Fruit fly (Drosophila melanogaster): ENCODE results near the gene CG42371.

CG42371 gene

DNA sequence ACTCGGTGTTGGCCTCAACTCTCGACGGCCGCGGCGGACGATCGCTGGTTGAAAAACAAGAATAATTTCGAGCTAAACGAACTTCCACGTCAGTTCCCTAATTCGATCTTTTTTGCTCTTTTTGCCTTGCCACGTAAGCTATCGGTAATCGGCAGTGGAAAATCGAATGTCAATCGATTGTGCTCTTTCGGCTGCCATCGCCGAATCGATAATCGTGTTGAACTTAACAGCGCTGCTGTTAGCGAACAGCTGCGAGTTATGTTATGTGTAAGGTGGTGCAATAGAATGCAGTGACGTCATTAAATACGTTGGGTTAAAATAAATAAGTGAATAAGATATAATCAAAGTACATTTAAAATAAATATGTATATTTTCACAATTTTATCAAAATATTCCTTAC is 19.7 kb upstream of the CG42371 start, which contains the start of gene Sec24CD (continued):
- no peak for TF ChIP-seq HHEX (GFP tag; optimal IDR thresholded peaks at IDR 0.05)
- TF ChIP-seq sd (tag; optimal IDR thresholded peaks at IDR 0.05), result no peak
- TF ChIP-seq CG1603 (tag; optimal IDR thresholded peaks at IDR 0.05), result no peak
- peak; percentile 52 for TF ChIP-seq CG12391 (tag; optimal IDR thresholded peaks at IDR 0.05)
- no peak for TF ChIP-seq CG4404 (GFP tag; IDR thresholded peaks at IDR 0.05)
- TF ChIP-seq croc (GFP tag; conservative IDR thresholded peaks at IDR 0.05), result no peak
- TF ChIP-seq Hsf (GFP tag; optimal IDR thresholded peaks at IDR 0.05), result no peak
- TF ChIP-seq Atf-2 (GFP tag; optimal IDR thresholded peaks at IDR 0.05), result no peak
- no peak for TF ChIP-seq Meics (GFP tag; optimal IDR thresholded peaks at IDR 0.05)
- no peak for TF ChIP-seq psq (GFP tag; optimal IDR thresholded peaks at IDR 0.05)
- peak; percentile 39 for TF ChIP-seq HmgZ (tag; optimal IDR thresholded peaks at IDR 0.05)
- TF ChIP-seq vfl (GFP tag; optimal IDR thresholded peaks at IDR 0.05), result no peak
- no peak for TF ChIP-seq CG14441 (GFP tag; IDR thresholded peaks at IDR 0.05)
- TF ChIP-seq chm (GFP tag; IDR thresholded peaks at IDR 0.05), result no peak
- TF ChIP-seq Chrac-16 (GFP tag; optimal IDR thresholded peaks at IDR 0.05), result no peak
- no peak for TF ChIP-seq CG13123 (GFP tag; optimal IDR thresholded peaks at IDR 0.05)
- TF ChIP-seq Abd-B (GFP tag; optimal IDR thresholded peaks at IDR 0.05), result no peak
- no peak for TF ChIP-seq cg (GFP tag; optimal IDR thresholded peaks at IDR 0.05)
- TF ChIP-seq Dfd (GFP tag; optimal IDR thresholded peaks at IDR 0.05), result no peak
- TF ChIP-seq CG16813 (GFP tag; IDR thresholded peaks at IDR 0.05; ENCODE audit: partially characterized antibody), result peak; percentile 84
- peak; percentile 66 for TF ChIP-seq inv (GFP tag; IDR thresholded peaks at IDR 0.05; ENCODE audit: partially characterized antibody)
- no peak for TF ChIP-seq tll (GFP tag; optimal IDR thresholded peaks at IDR 0.05)
- no peak for TF ChIP-seq Ets65A (GFP tag)
- no peak for TF ChIP-seq NFAT (GFP tag; IDR thresholded peaks at IDR 0.05)
- TF ChIP-seq tin (GFP tag; optimal IDR thresholded peaks at IDR 0.05), result no peak
- TF ChIP-seq CG16779 (GFP tag; IDR thresholded peaks at IDR 0.05), result no peak
- TF ChIP-seq nmo (GFP tag; optimal IDR thresholded peaks at IDR 0.05), result peak; percentile 22
- TF ChIP-seq z (GFP tag; IDR thresholded peaks at IDR 0.05), result no peak
- TF ChIP-seq crol (GFP tag; IDR thresholded peaks at IDR 0.05), result no peak
- TF ChIP-seq odd (GFP tag; optimal IDR thresholded peaks at IDR 0.05), result no peak
- no peak for TF ChIP-seq dmrt11E (tag; optimal IDR thresholded peaks at IDR 0.05)
- TF ChIP-seq BtbVII (GFP tag; optimal IDR thresholded peaks at IDR 0.05), result no peak
- TF ChIP-seq hbn (GFP tag; IDR thresholded peaks at IDR 0.05; ENCODE audit: partially characterized antibody), result peak; percentile 76
- no peak for TF ChIP-seq CG8281 (tag; optimal IDR thresholded peaks at IDR 0.05)
- peak; percentile 59; the same call in 2 of the 3 replicates for TF ChIP-seq knrl (GFP tag; IDR thresholded peaks at IDR 0.05; ENCODE audit: partially characterized antibody)
- TF ChIP-seq Med (GFP tag), result peak; percentile 57
- no peak for TF ChIP-seq CG15269 (tag; optimal IDR thresholded peaks at IDR 0.05)
- TF ChIP-seq MESR4 (GFP tag; optimal IDR thresholded peaks at IDR 0.05), result peak; percentile 84
- no peak for TF ChIP-seq stc (GFP tag; IDR thresholded peaks at IDR 0.05)
- no peak for TF ChIP-seq ems (GFP tag; optimal IDR thresholded peaks at IDR 0.05)
- no peak for TF ChIP-seq gce (GFP tag; IDR thresholded peaks at IDR 0.05)
- no peak for TF ChIP-seq CG12744 (GFP tag; optimal IDR thresholded peaks at IDR 0.05)
- TF ChIP-seq CG17829 (tag; optimal IDR thresholded peaks at IDR 0.05), result peak; percentile 33
- no peak for TF ChIP-seq slp2 (GFP tag; optimal IDR thresholded peaks at IDR 0.05)
- no peak for TF ChIP-seq CG7271 (tag; optimal IDR thresholded peaks at IDR 0.05)
- no peak for TF ChIP-seq corto (GFP tag; optimal IDR thresholded peaks at IDR 0.05)
- no peak for TF ChIP-seq sens-2 (GFP tag; IDR thresholded peaks at IDR 0.05)
- no peak for TF ChIP-seq TFAM (GFP tag; optimal IDR thresholded peaks at IDR 0.05)
- peak; percentile 29; the same call in 1 of the 2 replicates for TF ChIP-seq CG14014 (GFP tag; IDR thresholded peaks at IDR 0.05)
- no peak for TF ChIP-seq rib (GFP tag; IDR thresholded peaks at IDR 0.05)
- TF ChIP-seq abd-A (tag; optimal IDR thresholded peaks at IDR 0.05), result no peak
- TF ChIP-seq CG9876 (GFP tag; optimal IDR thresholded peaks at IDR 0.05), result no peak

Measured in whole organism, embryonic.